Worm (Caenorhabditis elegans) whole organism, L4 larva: Measurements from ENCODE around the gene H01M10.2.
A peak's percentile ranks its signal among the peaks of the same experiment; 100 is the strongest.

ENCODE experiments used
- D1046.2 ChIP-seq: fragments of 200-800 bp; sonication (Bioruptor generic); IDR thresholded peaks from 2 replicates; pipeline ENCODE4 v1.3.6; 2022; ENCODE audit warnings: missing genetic modification characterization, missing compliant biosample characterization
- F10B5.3 ChIP-seq: sonication (generic microtip); optimal IDR thresholded peaks from 2 replicates; lab custom pipeline; 2016; ENCODE audit warnings: mild to moderate bottlenecking, missing genetic modification characterization, missing compliant biosample characterization
- F49E8.2 ChIP-seq: sonication (generic microtip); optimal IDR thresholded peaks from 2 replicates; lab custom pipeline; 2016; ENCODE audit warnings: missing compliant biosample characterization, mild to moderate bottlenecking, missing genetic modification characterization, borderline replicate concordance
- T20F7.1 ChIP-seq: fragments of 200-800 bp; sonication (Bioruptor generic); optimal IDR thresholded peaks from 2 replicates; lab custom pipeline; 2018; ENCODE audit warnings: mild to moderate bottlenecking, missing genetic modification characterization, missing compliant biosample characterization
- Y48G9A.11 ChIP-seq: fragments of 200-800 bp; sonication (Bioruptor generic); IDR thresholded peaks from 2 replicates; pipeline ENCODE4 v1.3.6; 2022; ENCODE audit warnings: missing genetic modification reagents, missing genetic modification characterization, missing compliant biosample characterization
- Y5F2A.4 ChIP-seq: fragments of 200-800 bp; sonication (Bioruptor generic); optimal IDR thresholded peaks from 2 replicates; lab custom pipeline; 2018; ENCODE audit warnings: mild to moderate bottlenecking, missing genetic modification characterization, missing compliant biosample characterization
- Y75B8A.6 ChIP-seq: fragments of 200-800 bp; sonication (Bioruptor generic); IDR thresholded peaks from 2 replicates; pipeline ENCODE4 v1.3.6; 2022; ENCODE audit warnings: missing genetic modification reagents, missing genetic modification characterization, missing compliant biosample characterization
- ZK546.5 ChIP-seq, 2 experiments: sonication (generic microtip); optimal IDR thresholded peaks; 2 replicates each; lab custom pipeline; 2017; ENCODE audit warnings: missing biosample characterization in 2 of 2, missing genetic modification characterization in 2 of 2
- aha-1 ChIP-seq: fragments of 150-350 bp; peaks from one replicate; lab custom pipeline; 2014; ENCODE audit warnings: missing biosample characterization, missing genetic modification characterization
- ceh-20 ChIP-seq: fragments of 200-800 bp; sonication (Bioruptor generic); IDR thresholded peaks from 2 replicates; pipeline ENCODE4 v1.3.6; 2022; ENCODE audit warnings: missing genetic modification reagents, missing genetic modification characterization, missing compliant biosample characterization
- ceh-28 ChIP-seq: fragments of 150-350 bp; optimal IDR thresholded peaks from 2 replicates; lab custom pipeline; 2014; ENCODE audit warnings: missing biosample characterization, missing genetic modification reagents, missing genetic modification characterization
- ceh-44 ChIP-seq: fragments of 200-800 bp; sonication (Bioruptor generic); IDR thresholded peaks from 2 replicates; pipeline ENCODE4 v1.3.6; 2022; ENCODE audit warnings: missing genetic modification reagents, missing genetic modification characterization, missing compliant biosample characterization
- ctbp-1 ChIP-seq: fragments of 200-800 bp; sonication (Bioruptor generic); IDR thresholded peaks from 2 replicates; pipeline ENCODE4 v1.3.6; 2022; ENCODE audit warnings: missing genetic modification reagents, missing genetic modification characterization, missing compliant biosample characterization
- daf-12 ChIP-seq: fragments of 150-350 bp; optimal IDR thresholded peaks from 2 replicates; lab custom pipeline; 2014; ENCODE audit warnings: missing biosample characterization, missing genetic modification reagents, missing genetic modification characterization
- daf-16 ChIP-seq, 3 experiments: sonication (generic microtip); optimal IDR thresholded peaks; 2 replicates each; lab custom pipeline; 2016 to 2017; ENCODE audit warnings: missing genetic modification characterization in 3 of 3, missing genetic modification reagents in 3 of 3, mild to moderate bottlenecking in 2 of 3, missing compliant biosample characterization in 2 of 3, missing biosample characterization in 1 of 3, moderate library complexity in 1 of 3
- daf-8 ChIP-seq: fragments of 200-800 bp; sonication (Bioruptor generic); IDR thresholded peaks from 2 replicates; pipeline ENCODE4 v1.3.6; 2022; ENCODE audit warnings: missing genetic modification characterization, missing compliant biosample characterization
- dmd-8 ChIP-seq: fragments of 200-800 bp; sonication (Bioruptor generic); IDR thresholded peaks from 2 replicates; pipeline ENCODE4 v1.3.6; 2022; ENCODE audit warnings: missing genetic modification characterization, missing compliant biosample characterization
- duxl-1 ChIP-seq: sonication (generic microtip); optimal IDR thresholded peaks from 2 replicates; lab custom pipeline; 2016; ENCODE audit warnings: mild to moderate bottlenecking, missing genetic modification characterization, moderate library complexity, missing compliant biosample characterization; ENCODE audit not compliant: poor library complexity
- fkh-10 ChIP-seq: fragments of 150-350 bp; optimal IDR thresholded peaks from 2 replicates; lab custom pipeline; 2014; ENCODE audit warnings: missing biosample characterization, missing genetic modification reagents, missing genetic modification characterization
- hlh-30 ChIP-seq: sonication (generic microtip); optimal IDR thresholded peaks from 2 replicates; lab custom pipeline; 2017; ENCODE audit warnings: antibody characterized with exemption, mild to moderate bottlenecking, missing genetic modification characterization, missing compliant biosample characterization; ENCODE audit not compliant: insufficient read depth
- hmg-1.1 ChIP-seq: fragments of 200-800 bp; sonication (Bioruptor generic); IDR thresholded peaks from 2 replicates; pipeline ENCODE4 v1.3.6; 2022; ENCODE audit warnings: missing genetic modification reagents, missing genetic modification characterization, missing compliant biosample characterization
- jun-1 ChIP-seq: fragments of 150-350 bp; optimal IDR thresholded peaks from 2 replicates; lab custom pipeline; 2014; ENCODE audit warnings: missing biosample characterization, missing genetic modification reagents, missing genetic modification characterization
- lin-29 ChIP-seq: fragments of 200-800 bp; sonication (Bioruptor generic); IDR thresholded peaks from 2 replicates; pipeline ENCODE4 v1.3.6; 2022; ENCODE audit warnings: missing genetic modification reagents, missing genetic modification characterization, missing compliant biosample characterization
- lin-38 ChIP-seq: fragments of 200-800 bp; sonication (Bioruptor generic); IDR thresholded peaks from 2 replicates; pipeline ENCODE4 v1.3.6; 2022; ENCODE audit warnings: missing genetic modification reagents, missing genetic modification characterization, missing compliant biosample characterization
- lir-3 ChIP-seq: sonication (generic microtip); optimal IDR thresholded peaks from 2 replicates; lab custom pipeline; 2016; ENCODE audit warnings: mild to moderate bottlenecking, missing genetic modification characterization, missing compliant biosample characterization
- lsy-2 ChIP-seq, 2 experiments: fragments of 150-350 bp in 1 of 2; sonication (generic microtip) in 1 of 2; optimal IDR thresholded peaks; 2 replicates each; lab custom pipeline; 2014 to 2017; ENCODE audit warnings: missing biosample characterization in 2 of 2, missing genetic modification characterization in 2 of 2
- mdt-29 ChIP-seq: fragments of 200-800 bp; sonication (Bioruptor generic); IDR thresholded peaks from 2 replicates; pipeline ENCODE4 v1.3.6; 2022; ENCODE audit warnings: missing genetic modification reagents, missing genetic modification characterization, missing compliant biosample characterization
- mep-1 ChIP-seq: fragments of 150-350 bp; sonication (generic microtip); optimal IDR thresholded peaks from 3 replicates; lab custom pipeline; 2014; ENCODE audit warnings: missing biosample characterization, missing genetic modification characterization
- mes-2 ChIP-seq: sonication (generic microtip); optimal IDR thresholded peaks from 2 replicates; lab custom pipeline; 2016; ENCODE audit warnings: missing genotype, mild to moderate bottlenecking, missing genetic modification characterization, missing compliant biosample characterization; ENCODE audit not compliant: poor library complexity, severe bottlenecking
- mxl-3 ChIP-seq: fragments of 200-800 bp; sonication (Bioruptor generic); optimal IDR thresholded peaks from 2 replicates; lab custom pipeline; 2018; ENCODE audit warnings: mild to moderate bottlenecking, missing genetic modification characterization, missing compliant biosample characterization
- nhr-10 ChIP-seq: fragments of 150-350 bp; optimal IDR thresholded peaks from 2 replicates; lab custom pipeline; 2014; ENCODE audit warnings: missing biosample characterization, missing genetic modification characterization
- nhr-102 ChIP-seq: sonication (generic microtip); optimal IDR thresholded peaks from 2 replicates; lab custom pipeline; 2016; ENCODE audit warnings: mild to moderate bottlenecking, missing genetic modification characterization, moderate library complexity, missing compliant biosample characterization
- nhr-11 ChIP-seq: fragments of 150-350 bp; optimal IDR thresholded peaks from 2 replicates; lab custom pipeline; 2014; ENCODE audit warnings: missing biosample characterization, missing genetic modification characterization
- nhr-111 ChIP-seq: fragments of 200-800 bp; sonication (Bioruptor generic); optimal IDR thresholded peaks from 2 replicates; lab custom pipeline; 2018; ENCODE audit warnings: mild to moderate bottlenecking, missing genetic modification characterization, missing compliant biosample characterization
- nhr-237 ChIP-seq: sonication (generic microtip); optimal IDR thresholded peaks from 2 replicates; lab custom pipeline; 2017; ENCODE audit warnings: missing biosample characterization, missing genetic modification characterization
- nhr-25 ChIP-seq: sonication (generic microtip); optimal IDR thresholded peaks from 2 replicates; lab custom pipeline; 2017; ENCODE audit warnings: missing genetic modification characterization, mild to moderate bottlenecking, missing compliant biosample characterization, antibody characterized with exemption, moderate library complexity, borderline replicate concordance; ENCODE audit not compliant: insufficient read depth
- nhr-28 ChIP-seq: fragments of 150-350 bp; optimal IDR thresholded peaks from 2 replicates; lab custom pipeline; 2014; ENCODE audit warnings: missing biosample characterization, missing genetic modification characterization
- php-3 ChIP-seq: fragments of 200-800 bp; sonication (Bioruptor generic); IDR thresholded peaks from 2 replicates; pipeline ENCODE4 v1.3.6; 2022; ENCODE audit warnings: missing genetic modification reagents, missing genetic modification characterization, missing compliant biosample characterization
- set-16 ChIP-seq: fragments of 200-800 bp; sonication (Bioruptor generic); IDR thresholded peaks from 2 replicates; pipeline ENCODE4 v1.3.6; 2022; ENCODE audit warnings: missing genetic modification reagents, missing genetic modification characterization, missing compliant biosample characterization
- tag-97 ChIP-seq: fragments of 200-800 bp; sonication (Bioruptor generic); IDR thresholded peaks from 2 replicates; pipeline ENCODE4 v1.3.6; 2022; ENCODE audit warnings: missing genetic modification characterization, missing compliant biosample characterization
- unc-62 ChIP-seq, 3 experiments: fragments of 150-350 bp in 1 of 3; sonication (generic microtip); optimal IDR thresholded peaks in 2 of 3; peaks in 1 of 3; 1 replicate in 1 of 3; 2 replicates in 2 of 3; lab custom pipeline; 2014 to 2017; ENCODE audit warnings: missing biosample characterization in 3 of 3, missing genetic modification characterization in 3 of 3, missing genetic modification reagents in 3 of 3, missing genotype in 1 of 3
- zfp-2 ChIP-seq: sonication (generic microtip); optimal IDR thresholded peaks from 2 replicates; lab custom pipeline; 2016; ENCODE audit warnings: mild to moderate bottlenecking, missing genetic modification characterization, missing compliant biosample characterization
- zfp-3 ChIP-seq: fragments of 200-800 bp; sonication (Bioruptor generic); conservative IDR thresholded peaks from 2 replicates; pipeline ENCODE4 v1.3.6; 2022; ENCODE audit warnings: missing genetic modification reagents, missing genetic modification characterization, missing compliant biosample characterization
- zip-2 ChIP-seq: fragments of 150-350 bp; optimal IDR thresholded peaks from 2 replicates; lab custom pipeline; 2014; ENCODE audit warnings: missing biosample characterization, missing genetic modification characterization

Gene H01M10.2

ce11 chrX:2583135-2583683 is 2.3 kb downstream of the H01M10.2 start:
- TF ChIP-seq mxl-3 (GFP tag; lab: Kevin White, UChicago) (peak; percentile 32), lsy-2 (tag; optimal IDR thresholded peaks at IDR 0.05; lab: Kevin White, UChicago) (no peak), Y48G9A.11 (GFP tag; lab: Robert Waterston, UW) (0 out of 2 replicates have a peak, but pooled peaks have one; percentile 12), aha-1 (tag; lab: Kevin White, UChicago) (peak; percentile 24), lir-3 (tag; lab: Kevin White, UChicago) (no peak), lin-29 (GFP tag; lab: Robert Waterston, UW) (no peak), zfp-3 (GFP tag; lab: Robert Waterston, UW) (no peak), nhr-25 (no peak), T20F7.1 (GFP tag; lab: Kevin White, UChicago) (no peak), daf-16 (GFP tag; optimal IDR thresholded peaks at IDR 0.05; lab: Kevin White, UChicago) (no peak), daf-16 (tag; optimal IDR thresholded peaks at IDR 0.05; lab: Kevin White, UChicago) (no peak), Y5F2A.4 (GFP tag; lab: Kevin White, UChicago) (no peak), ctbp-1 (GFP tag; lab: Robert Waterston, UW) (no peak), set-16 (GFP tag; lab: Robert Waterston, UW) (peak; percentile 60), lin-38 (GFP tag; lab: Robert Waterston, UW) (no peak), hlh-30 (peak; percentile 67), ceh-44 (GFP tag; lab: Robert Waterston, UW) (0 out of 2 replicates have a peak, but pooled peaks have one; percentile 6), zfp-2 (no peak)

ce11 chrX:2581828-2582589 is 3.5 kb downstream of the H01M10.2 start:
- peak; percentile 90 for TF ChIP-seq aha-1 (tag; lab: Kevin White, UChicago)
- peak in 1 of 2 experiments; percentile 92 for TF ChIP-seq unc-62 (GFP tag; optimal IDR thresholded peaks at IDR 0.05 in 1 of 2; lab: Kevin White, UChicago)
- no peak for TF ChIP-seq unc-62 (tag; optimal IDR thresholded peaks at IDR 0.05; lab: Kevin White, UChicago)
- TF ChIP-seq hlh-30, result peak; percentile 79
- TF ChIP-seq mep-1, result no peak
- peak; percentile 6 for TF ChIP-seq nhr-11 (tag; lab: Kevin White, UChicago)
- no peak for TF ChIP-seq tag-97
- TF ChIP-seq zip-2, result no peak
- TF ChIP-seq nhr-28 (tag; lab: Kevin White, UChicago), result peak; percentile 9
- no peak for TF ChIP-seq ceh-28 (tag; lab: Kevin White, UChicago)
- no peak for TF ChIP-seq nhr-25
- TF ChIP-seq hmg-1.1 (GFP tag; lab: Robert Waterston, UW), result 0 out of 2 replicates have a peak, but pooled peaks have one; percentile 29
- no peak for TF ChIP-seq jun-1 (tag; lab: Kevin White, UChicago)
- TF ChIP-seq Y75B8A.6 (GFP tag; lab: Robert Waterston, UW), result no peak
- no peak for TF ChIP-seq mes-2
- TF ChIP-seq T20F7.1 (GFP tag; lab: Kevin White, UChicago), result no peak

ce11 chrX:2580524-2580981 is 5.0 kb downstream of the H01M10.2 start, which contains the start of gene H01M10.1:
H01M10.1 (minus strand) TSS chrX:2580574.
- no peak for TF ChIP-seq ceh-20 (GFP tag; lab: Robert Waterston, UW)
- no peak for TF ChIP-seq F49E8.2 (tag; lab: Kevin White, UChicago)
- TF ChIP-seq lsy-2 (tag; optimal IDR thresholded peaks at IDR 0.05; lab: Kevin White, UChicago), result no peak
- no peak for TF ChIP-seq duxl-1 (tag; lab: Kevin White, UChicago)
- TF ChIP-seq nhr-237 (tag; lab: Kevin White, UChicago), result no peak
- no peak for TF ChIP-seq daf-12 (tag; lab: Kevin White, UChicago)
- no peak for TF ChIP-seq F10B5.3 (tag; lab: Kevin White, UChicago)
- peak; percentile 82 for TF ChIP-seq nhr-28 (tag; lab: Kevin White, UChicago)
- no peak for TF ChIP-seq mdt-29 (GFP tag; lab: Robert Waterston, UW)
- TF ChIP-seq set-16 (GFP tag; lab: Robert Waterston, UW), result no peak
- TF ChIP-seq dmd-8 (GFP tag; lab: Robert Waterston, UW), result no peak
- peak; percentile 34 for TF ChIP-seq nhr-102 (tag; lab: Kevin White, UChicago)
- no peak for TF ChIP-seq nhr-10
- TF ChIP-seq zfp-2, result no peak
- no peak for TF ChIP-seq nhr-111 (GFP tag; lab: Kevin White, UChicago)
- peak; percentile 83 for TF ChIP-seq php-3
- TF ChIP-seq ZK546.5 (tag; optimal IDR thresholded peaks at IDR 0.05; lab: Kevin White, UChicago), result no peak
- TF ChIP-seq Y75B8A.6 (GFP tag; lab: Robert Waterston, UW), result no peak
- TF ChIP-seq daf-8, result no peak
- no peak for TF ChIP-seq lin-29 (GFP tag; lab: Robert Waterston, UW)
- TF ChIP-seq D1046.2, result no peak
- no peak for TF ChIP-seq fkh-10 (GFP tag; lab: Kevin White, UChicago)
